Worm (Caenorhabditis elegans) whole organism, L4 larva: ENCODE results near the gene F42A10.5.

Source experiments
- ZK546.5 ChIP-seq, 2 experiments: sonication (generic microtip); optimal IDR thresholded peaks; 2 replicates each; lab custom pipeline; 2017; ENCODE audit warnings: missing biosample characterization in 2 of 2, missing genetic modification characterization in 2 of 2
- ceh-82 ChIP-seq: sonication (generic microtip); optimal IDR thresholded peaks from 2 replicates; lab custom pipeline; 2017; ENCODE audit warnings: missing biosample characterization, missing genetic modification characterization
- daf-12 ChIP-seq: fragments of 150-350 bp; optimal IDR thresholded peaks from 2 replicates; lab custom pipeline; 2014; ENCODE audit warnings: missing biosample characterization, missing genetic modification reagents, missing genetic modification characterization
- dpl-1 ChIP-seq: fragments of 150-350 bp; optimal IDR thresholded peaks from 2 replicates; lab custom pipeline; 2014; ENCODE audit warnings: missing biosample characterization, missing genetic modification reagents, missing genetic modification characterization
- mes-2 ChIP-seq: sonication (generic microtip); optimal IDR thresholded peaks from 2 replicates; lab custom pipeline; 2016; ENCODE audit warnings: missing genotype, mild to moderate bottlenecking, missing genetic modification characterization, missing compliant biosample characterization; ENCODE audit not compliant: poor library complexity, severe bottlenecking
- pha-4 ChIP-seq, 2 experiments: fragments of 150-350 bp in 1 of 2; fragments of 200-800 bp in 1 of 2; sonication (Bioruptor generic) in 1 of 2; IDR thresholded peaks in 1 of 2; optimal IDR thresholded peaks in 1 of 2; 2 replicates each; pipeline versions ENCODE4 v1.3.6 to Lab custom; 2014 to 2022; ENCODE audit warnings: missing genetic modification characterization in 2 of 2, missing genetic modification reagents in 2 of 2, missing biosample characterization in 1 of 2, missing compliant biosample characterization in 1 of 2
- sdz-12 ChIP-seq: fragments of 200-800 bp; sonication (Bioruptor generic); optimal IDR thresholded peaks from 2 replicates; lab custom pipeline; 2018; ENCODE audit warnings: mild to moderate bottlenecking, missing genetic modification characterization, missing compliant biosample characterization
- set-16 ChIP-seq: fragments of 200-800 bp; sonication (Bioruptor generic); IDR thresholded peaks from 2 replicates; pipeline ENCODE4 v1.3.6; 2022; ENCODE audit warnings: missing genetic modification reagents, missing genetic modification characterization, missing compliant biosample characterization
- snpc-4 ChIP-seq: fragments of 150-350 bp; optimal IDR thresholded peaks from 2 replicates; lab custom pipeline; 2014; ENCODE audit warnings: missing biosample characterization, missing genetic modification characterization
- unc-62 ChIP-seq, 3 experiments: fragments of 150-350 bp in 1 of 3; sonication (generic microtip); optimal IDR thresholded peaks in 2 of 3; peaks in 1 of 3; 1 replicate in 1 of 3; 2 replicates in 2 of 3; lab custom pipeline; 2014 to 2017; ENCODE audit warnings: missing biosample characterization in 3 of 3, missing genetic modification characterization in 3 of 3, missing genetic modification reagents in 3 of 3, missing genotype in 1 of 3
- ztf-11 ChIP-seq: fragments of 150-350 bp; optimal IDR thresholded peaks from 2 replicates; lab custom pipeline; 2014; ENCODE audit warnings: missing biosample characterization, missing genetic modification characterization

- TF ChIP-seq ZK546.5 (tag; optimal IDR thresholded peaks at IDR 0.05; lab: Kevin White, UChicago) (no peak), daf-12 (tag; lab: Kevin White, UChicago) (no peak), pha-4 (GFP tag; IDR thresholded peaks at IDR 0.05; lab: Robert Waterston, UW) (peak; percentile 72; the same call in 1 of the 2 replicates), pha-4 (tag; optimal IDR thresholded peaks at IDR 0.05; lab: Kevin White, UChicago) (no peak), dpl-1 (GFP tag; lab: Kevin White, UChicago) (peak; percentile 33), sdz-12 (GFP tag; lab: Kevin White, UChicago) (peak; percentile 65), set-16 (no peak), unc-62 (GFP tag; optimal IDR thresholded peaks at IDR 0.05 in 1 of 2; lab: Kevin White, UChicago) (peak in 1 of 2 experiments; percentile 84), unc-62 (tag; optimal IDR thresholded peaks at IDR 0.05; lab: Kevin White, UChicago) (no peak), ceh-82 (tag; lab: Kevin White, UChicago) (no peak), ztf-11 (tag; lab: Kevin White, UChicago) (no peak), snpc-4 (no peak), mes-2 (tag; lab: Kevin White, UChicago) (peak; percentile 84)
Measured at ce11 chrIII:6158642-6159475, 14.4 kb downstream of the F42A10.5 start, which contains the start of gene nfm-1.
